Fruit fly (Drosophila melanogaster): ENCODE data around the gene CG8475.

Gene CG8475

DNA sequence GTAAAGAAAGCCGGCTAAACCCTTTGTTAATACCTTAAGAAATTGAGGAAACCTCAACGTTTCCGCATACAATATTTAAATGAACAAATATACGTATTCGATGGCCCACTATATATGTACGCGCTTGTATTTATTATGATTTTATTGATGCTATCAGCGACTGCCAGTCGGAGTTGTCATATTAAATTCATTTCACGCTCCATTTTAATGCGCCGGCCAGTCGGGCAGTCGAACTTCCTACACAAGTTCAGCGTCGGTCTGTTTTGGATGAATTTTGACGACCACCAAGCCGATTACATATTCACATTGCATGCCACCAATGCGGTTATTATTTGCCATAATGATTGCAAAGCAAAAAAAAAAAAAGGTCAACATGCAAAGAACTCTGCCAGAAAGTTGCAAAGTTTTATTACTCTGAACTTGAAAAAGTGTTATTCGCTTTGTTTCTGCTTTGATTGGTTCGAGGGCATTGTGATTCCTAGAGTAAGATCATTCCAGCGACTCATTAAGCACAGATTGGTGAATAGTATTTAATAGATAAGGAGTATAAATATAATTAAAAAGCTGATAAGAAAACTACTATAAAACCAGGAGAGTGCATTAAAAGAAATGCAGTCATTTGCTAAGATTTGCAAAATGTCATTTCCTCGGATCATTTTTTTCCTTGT lies 49.6 kb downstream of the CG8475 start, which contains the start of gene CG31606 (continued):
- no peak for TF ChIP-seq lz (GFP tag; optimal IDR thresholded peaks at IDR 0.05)
- TF ChIP-seq CG4318 (GFP tag; optimal IDR thresholded peaks at IDR 0.05) = no peak
- no peak for TF ChIP-seq Lpt (GFP tag; optimal IDR thresholded peaks at IDR 0.05)
- TF ChIP-seq dsx (GFP tag; optimal IDR thresholded peaks at IDR 0.05; ENCODE audit: poor library complexity, severe bottlenecking) = no peak

DNA sequence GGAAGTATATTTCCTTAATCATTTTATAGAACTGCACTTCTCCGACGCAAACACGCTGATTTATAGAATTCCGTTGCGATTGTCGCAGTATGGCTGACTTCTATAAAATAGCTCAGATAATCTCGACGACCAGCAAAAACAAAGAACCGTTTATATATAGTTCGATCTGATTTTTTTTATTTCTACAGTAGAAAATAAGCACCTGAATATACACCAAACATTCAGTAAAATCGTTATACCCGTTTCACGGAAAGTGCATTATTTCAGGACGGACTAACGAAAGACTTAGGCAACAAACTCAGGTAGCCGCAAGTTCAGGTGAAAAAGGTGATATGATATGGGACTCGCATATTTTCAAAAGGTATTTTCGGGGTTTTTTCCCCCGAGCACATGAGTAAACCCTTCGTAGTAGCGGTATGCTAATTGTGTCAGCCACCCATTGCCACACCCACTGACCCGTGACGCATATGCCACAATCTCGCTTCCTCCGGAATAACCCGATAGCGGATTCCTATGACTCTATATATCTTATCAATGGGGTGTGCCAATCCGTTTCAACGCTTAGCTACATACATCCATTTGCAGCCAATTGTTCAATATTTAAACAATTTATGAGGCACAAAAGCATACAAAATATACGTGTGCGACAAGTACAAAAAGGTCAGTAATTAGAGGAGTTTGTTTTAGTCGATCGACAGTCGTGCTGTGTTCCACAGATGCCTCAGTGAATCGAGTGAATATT lies 51.5 kb downstream of the CG8475 start, which contains the start of the genes CG42763 and CG43394:
CG42763 (minus strand) TSS at position 41 of the 742 bp plus-strand sequence.
CG43394 (plus strand) TSS at position 692 of the 742 bp plus-strand sequence.
- TF ChIP-seq CG3919 (GFP tag; optimal IDR thresholded peaks at IDR 0.05) (no peak), CG15336 (GFP tag; IDR thresholded peaks at IDR 0.05) (0 out of 2 replicates have a peak, but pooled peaks have one; percentile 7), CG8119 (GFP tag; IDR thresholded peaks at IDR 0.05) (0 out of 3 replicates have a peak, but pooled peaks have one; percentile 12)

DNA sequence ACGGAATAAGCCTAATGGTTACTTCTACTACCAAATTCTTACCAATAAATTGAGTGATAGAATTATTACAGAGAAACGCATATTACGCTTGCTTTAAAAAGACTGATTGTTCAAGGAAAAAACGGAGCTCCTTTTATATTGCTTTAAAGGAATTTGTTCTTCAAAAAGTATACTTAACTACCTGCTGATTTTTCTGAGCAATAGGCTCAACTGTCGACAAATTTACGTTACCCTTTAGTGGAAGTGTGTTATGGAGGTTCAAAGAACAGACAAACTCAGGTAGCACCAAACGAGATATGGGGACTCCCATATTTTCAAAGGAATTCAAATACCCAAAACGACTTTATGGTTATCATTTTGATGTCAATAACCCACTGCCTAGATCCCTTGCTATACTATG lies 52.8 kb downstream of the CG8475 start, which contains the start of gene CG42762:
CG42762 (minus strand) TSS at position 101 of the 400 bp plus-strand sequence.
- TF ChIP-seq lz (GFP tag; optimal IDR thresholded peaks at IDR 0.05) = no peak
- TF ChIP-seq CG34406 (GFP tag; optimal IDR thresholded peaks at IDR 0.05) = no peak
- no peak for TF ChIP-seq CG3032 (tag; optimal IDR thresholded peaks at IDR 0.05)
- TF ChIP-seq CG6808 (GFP tag; optimal IDR thresholded peaks at IDR 0.05) = no peak
- TF ChIP-seq CG32006 (GFP tag; optimal IDR thresholded peaks at IDR 0.05) = no peak
- TF ChIP-seq CG31627 (GFP tag; optimal IDR thresholded peaks at IDR 0.05) = no peak
- no peak for TF ChIP-seq CG11762 (GFP tag; optimal IDR thresholded peaks at IDR 0.05; ENCODE audit: insufficient read depth)
- TF ChIP-seq Blimp-1 (GFP tag; optimal IDR thresholded peaks at IDR 0.05) = no peak

DNA sequence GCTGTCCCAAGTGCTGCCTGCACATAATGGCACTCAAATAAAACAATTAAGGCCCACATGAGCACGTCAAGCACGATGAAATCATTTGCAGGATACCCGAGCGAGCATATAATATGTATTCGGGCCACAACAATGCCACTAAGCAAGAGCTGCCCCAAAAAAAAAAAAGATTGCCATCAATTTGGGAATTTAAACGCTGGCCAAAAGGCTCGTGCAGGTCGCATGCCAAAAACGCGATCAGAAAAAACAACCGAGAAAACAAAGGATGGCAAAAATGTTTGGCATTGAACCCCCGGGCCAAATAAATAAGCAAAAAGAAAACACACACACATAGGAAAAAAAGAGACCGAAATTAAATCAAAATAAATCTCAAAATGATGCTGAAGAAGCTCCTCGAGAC lies 54.0 kb downstream of the CG8475 start:
- TF ChIP-seq Eip75B (GFP tag; optimal IDR thresholded peaks at IDR 0.05) (no peak), fd85E (GFP tag; optimal IDR thresholded peaks at IDR 0.05) (no peak), CG8632 (GFP tag; optimal IDR thresholded peaks at IDR 0.05) (no peak), vri (GFP tag; optimal IDR thresholded peaks at IDR 0.05) (peak; percentile 12), CG6854 (GFP tag; optimal IDR thresholded peaks at IDR 0.05) (peak; percentile 77), Met (GFP tag; optimal IDR thresholded peaks at IDR 0.05) (no peak), Sox14 (GFP tag; optimal IDR thresholded peaks at IDR 0.05) (no peak)

Measured in whole organism, prepupa.